Fruit fly (Drosophila melanogaster) whole organism, embryonic: ENCODE measurements around the gene CG7029.

Source experiments
- CG1024 ChIP-seq: fragments of 200-800 bp; sonication (Bioruptor generic); IDR thresholded peaks from 2 replicates; pipeline ENCODE4 v1.3.6; 2022; ENCODE audit warnings: missing biosample characterization, missing genetic modification characterization
- CG6683 ChIP-seq: fragments of 200-800 bp; sonication (Bioruptor generic); optimal IDR thresholded peaks from 2 replicates; lab custom pipeline; 2017; ENCODE audit warnings: missing biosample characterization, mild to moderate bottlenecking, missing genetic modification characterization, missing genetic modification reagents
- H2.0 ChIP-seq: fragments of 200-800 bp; sonication (Bioruptor generic); IDR thresholded peaks from 2 replicates; pipeline ENCODE4 v1.3.6; 2022; ENCODE audit warnings: missing biosample characterization, missing genetic modification characterization
- HLH3B ChIP-seq: fragments of 200-800 bp; sonication (Bioruptor generic); IDR thresholded peaks from 2 replicates; pipeline ENCODE4 v1.3.6; 2022; ENCODE audit warnings: missing biosample characterization, missing genetic modification characterization
- Oaz ChIP-seq: fragments of 200-800 bp; sonication (Bioruptor generic); IDR thresholded peaks from 2 replicates; pipeline ENCODE4 v1.3.6; 2022; ENCODE audit warnings: missing biosample characterization, missing genetic modification characterization
- ab ChIP-seq: fragments of 200-800 bp; sonication (Bioruptor generic); optimal IDR thresholded peaks from 2 replicates; lab custom pipeline; 2016; ENCODE audit warnings: missing biosample characterization, missing genetic modification characterization
- abd-A ChIP-seq: fragments of 200-800 bp; sonication (Bioruptor generic); optimal IDR thresholded peaks from 3 replicates; lab custom pipeline; 2019; ENCODE audit warnings: missing biosample characterization, mild to moderate bottlenecking, missing genetic modification characterization, moderate library complexity
- al ChIP-seq: fragments of 200-800 bp; sonication (Bioruptor generic); IDR thresholded peaks from 2 replicates; pipeline ENCODE4 v1.3.6; 2022; ENCODE audit warnings: missing biosample characterization, missing genetic modification characterization
- dan ChIP-seq: fragments of 200-800 bp; sonication (Bioruptor generic); IDR thresholded peaks from 2 replicates; pipeline ENCODE4 v1.3.6; 2022; ENCODE audit warnings: missing biosample characterization, missing genetic modification characterization
- insv ChIP-seq, 2 experiments: fragments of 200-800 bp; sonication (Bioruptor generic); optimal IDR thresholded peaks; 3 replicates each; lab custom pipeline; 2016 to 2018; ENCODE audit warnings: missing biosample characterization in 2 of 2, missing genetic modification characterization in 2 of 2
- sqz ChIP-seq: fragments of 200-800 bp; sonication (Bioruptor generic); optimal IDR thresholded peaks from 3 replicates; lab custom pipeline; 2018; ENCODE audit warnings: missing biosample characterization, mild to moderate bottlenecking, missing genetic modification characterization

DNA sequence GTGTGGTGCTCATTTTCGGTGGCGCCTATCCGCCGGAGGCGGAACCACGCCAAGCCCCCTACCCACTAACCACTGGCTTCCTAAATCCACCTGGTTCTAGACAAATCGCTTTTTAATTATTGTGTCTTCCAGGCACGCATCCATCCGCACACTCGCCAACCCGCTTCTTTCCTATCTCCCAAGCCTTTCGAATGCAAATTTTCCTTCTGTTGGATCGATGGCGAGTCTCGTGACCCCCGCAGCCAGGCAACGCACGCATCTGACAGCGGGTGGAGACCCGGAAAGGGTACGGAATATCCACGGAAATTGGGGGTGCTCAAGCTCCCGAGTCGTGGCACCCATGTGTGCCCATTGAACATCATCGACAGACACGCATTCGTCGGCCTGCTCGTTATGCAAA lies 43.5 kb upstream of the CG7029 start, which contains the start of gene CG13842:
- TF ChIP-seq al (no peak), insv (GFP tag; optimal IDR thresholded peaks at IDR 0.05; lab: Kevin White, UChicago) (no peak), H2.0 (no peak), sqz (no peak), dan (no peak), Oaz (GFP tag; lab: Robert Waterston, UW) (no peak), ab (GFP tag; lab: Kevin White, UChicago) (no peak), HLH3B (no peak), CG1024 (GFP tag; lab: Robert Waterston, UW) (no peak), abd-A (tag; lab: Kevin White, UChicago) (no peak), CG6683 (GFP tag; lab: Kevin White, UChicago) (no peak)
